Worm (Caenorhabditis elegans) whole organism, L4 larva: ENCODE measurements around the gene Y97E10AR.3.

Experiments
- R02D3.7 ChIP-seq: fragments of 150-350 bp; sonication (generic microtip); optimal IDR thresholded peaks from 3 replicates; lab custom pipeline; 2014; ENCODE audit warnings: missing biosample characterization, missing genetic modification characterization
- Y105C5A.15 ChIP-seq: fragments of 200-800 bp; sonication (Bioruptor generic); IDR thresholded peaks from 2 replicates; pipeline ENCODE4 v1.3.6; 2022; ENCODE audit warnings: missing genetic modification characterization, missing compliant biosample characterization
- aly-2 ChIP-seq: sonication (generic microtip); optimal IDR thresholded peaks from 2 replicates; lab custom pipeline; 2018; ENCODE audit warnings: missing biosample characterization, missing genetic modification characterization
- ama-1 ChIP-seq: fragments of 150-350 bp; optimal IDR thresholded peaks from 2 replicates; lab custom pipeline; 2014; ENCODE audit warnings: inconsistent platforms, mixed read lengths
- arid-1 ChIP-seq: fragments of 200-800 bp; sonication (Bioruptor generic); conservative IDR thresholded peaks from 2 replicates; pipeline ENCODE4 v1.3.6; 2022; ENCODE audit warnings: missing genetic modification reagents, missing genetic modification characterization, missing compliant biosample characterization
- ceh-82 ChIP-seq: sonication (generic microtip); optimal IDR thresholded peaks from 2 replicates; lab custom pipeline; 2017; ENCODE audit warnings: missing biosample characterization, missing genetic modification characterization
- dve-1 ChIP-seq: sonication (generic microtip); optimal IDR thresholded peaks from 2 replicates; lab custom pipeline; 2017; ENCODE audit warnings: antibody characterized with exemption, mild to moderate bottlenecking, missing genetic modification characterization, missing compliant biosample characterization; ENCODE audit not compliant: insufficient read depth
- fkh-10 ChIP-seq: fragments of 150-350 bp; optimal IDR thresholded peaks from 2 replicates; lab custom pipeline; 2014; ENCODE audit warnings: missing biosample characterization, missing genetic modification reagents, missing genetic modification characterization
- mdl-1 ChIP-seq, 2 experiments: fragments of 150-350 bp in 1 of 2; sonication (generic microtip) in 1 of 2; optimal IDR thresholded peaks; 2 replicates each; lab custom pipeline; 2014 to 2017; ENCODE audit warnings: missing biosample characterization in 2 of 2, missing genetic modification characterization in 2 of 2
- nhr-10 ChIP-seq: fragments of 150-350 bp; optimal IDR thresholded peaks from 2 replicates; lab custom pipeline; 2014; ENCODE audit warnings: missing biosample characterization, missing genetic modification characterization
- nhr-11 ChIP-seq: fragments of 150-350 bp; optimal IDR thresholded peaks from 2 replicates; lab custom pipeline; 2014; ENCODE audit warnings: missing biosample characterization, missing genetic modification characterization
- nhr-25 ChIP-seq: sonication (generic microtip); optimal IDR thresholded peaks from 2 replicates; lab custom pipeline; 2017; ENCODE audit warnings: missing genetic modification characterization, mild to moderate bottlenecking, missing compliant biosample characterization, antibody characterized with exemption, moderate library complexity, borderline replicate concordance; ENCODE audit not compliant: insufficient read depth
- nhr-28 ChIP-seq: fragments of 150-350 bp; optimal IDR thresholded peaks from 2 replicates; lab custom pipeline; 2014; ENCODE audit warnings: missing biosample characterization, missing genetic modification characterization
- tag-97 ChIP-seq: fragments of 200-800 bp; sonication (Bioruptor generic); IDR thresholded peaks from 2 replicates; pipeline ENCODE4 v1.3.6; 2022; ENCODE audit warnings: missing genetic modification characterization, missing compliant biosample characterization

DNA sequence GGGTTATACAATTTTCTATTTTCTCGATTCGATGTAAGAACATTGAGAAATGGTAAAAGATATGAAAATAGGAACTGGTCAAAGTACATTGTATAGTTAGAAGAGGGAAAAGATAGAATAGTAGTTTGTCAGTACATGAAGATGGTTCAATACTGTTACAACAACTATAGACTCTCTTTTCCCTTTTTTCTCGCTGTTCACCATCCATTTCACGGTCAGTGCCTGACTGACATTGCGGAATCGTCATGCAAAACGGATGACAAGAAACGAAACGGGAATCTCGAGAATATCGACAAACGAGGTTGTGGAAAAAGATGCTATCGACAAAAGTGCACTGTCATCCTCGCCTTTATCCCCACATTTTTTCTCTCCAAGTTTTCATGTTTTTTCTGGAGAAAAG, 36.4 kb upstream of the Y97E10AR.3 start:
- TF ChIP-seq nhr-25 (tag; lab: Kevin White, UChicago) (no peak), mdl-1 (tag; optimal IDR thresholded peaks at IDR 0.05; lab: Kevin White, UChicago) (no peak), ama-1 (lab: Kevin White, UChicago) (no peak), R02D3.7 (no peak), fkh-10 (no peak), nhr-10 (tag; lab: Kevin White, UChicago) (no peak), dve-1 (no peak), ceh-82 (tag; lab: Kevin White, UChicago) (no peak), aly-2 (tag; lab: Kevin White, UChicago) (no peak), arid-1 (GFP tag; lab: Robert Waterston, UW) (no peak), nhr-28 (no peak), Y105C5A.15 (GFP tag; lab: Robert Waterston, UW) (no peak), nhr-11 (tag; lab: Kevin White, UChicago) (no peak), tag-97 (no peak)
